Fruit fly (Drosophila melanogaster): ENCODE results near the gene RpS27A.

RpS27A gene

dm6 chr2L:10375464-10376236 is 32.5 kb upstream of the RpS27A start, which contains the start of the genes CG33303 and dpr19 (continued):
- TF ChIP-seq CG14710 (tag; optimal IDR thresholded peaks at IDR 0.05) (peak; percentile 90), CG13123 (GFP tag; optimal IDR thresholded peaks at IDR 0.05) (peak; percentile 50), cwo (GFP tag; optimal IDR thresholded peaks at IDR 0.05) (peak; percentile 62), CG4328 (GFP tag; optimal IDR thresholded peaks at IDR 0.05) (peak; percentile 74), CG17359 (tag; optimal IDR thresholded peaks at IDR 0.05) (peak; percentile 84), Deaf1 (tag; optimal IDR thresholded peaks at IDR 0.05) (no peak), ATbp (GFP tag; optimal IDR thresholded peaks at IDR 0.05) (peak; percentile 71), nerfin-2 (GFP tag; IDR thresholded peaks at IDR 0.05; ENCODE audit: partially characterized antibody) (no peak), CG34376 (GFP tag; optimal IDR thresholded peaks at IDR 0.05) (no peak), B-H2 (GFP tag; optimal IDR thresholded peaks at IDR 0.05) (peak; percentile 68), Lim3 (GFP tag; IDR thresholded peaks at IDR 0.05) (no peak), Myb (GFP tag; optimal IDR thresholded peaks at IDR 0.05) (no peak), CG12299 (tag; optimal IDR thresholded peaks at IDR 0.05) (peak; percentile 81), NC2α (GFP tag; optimal IDR thresholded peaks at IDR 0.05) (no peak), Hsf (GFP tag; optimal IDR thresholded peaks at IDR 0.05) (no peak), nau (GFP tag; optimal IDR thresholded peaks at IDR 0.05) (no peak), Adf1 (GFP tag; IDR thresholded peaks at IDR 0.05) (no peak), Doc2 (GFP tag; IDR thresholded peaks at IDR 0.05) (no peak), CG3995 (GFP tag; optimal IDR thresholded peaks at IDR 0.05) (peak; percentile 48), CG15696 (tag; optimal IDR thresholded peaks at IDR 0.05) (peak; percentile 79), CG1024 (GFP tag; IDR thresholded peaks at IDR 0.05) (0 out of 2 replicates have a peak, but pooled peaks have one; percentile 35), CG3407 (GFP tag; optimal IDR thresholded peaks at IDR 0.05) (peak; percentile 63), grn (GFP tag; optimal IDR thresholded peaks at IDR 0.05) (no peak), pros (GFP tag; optimal IDR thresholded peaks at IDR 0.05) (peak; percentile 26), gem (tag; optimal IDR thresholded peaks at IDR 0.05) (peak; percentile 92), Ets97D (GFP tag; optimal IDR thresholded peaks at IDR 0.05) (no peak), CG16815 (GFP tag; optimal IDR thresholded peaks at IDR 0.05) (no peak), crp (GFP tag; optimal IDR thresholded peaks at IDR 0.05) (peak in 1 of 2 experiments; percentile 79), jigr1 (GFP tag; IDR thresholded peaks at IDR 0.05) (no peak), jing (GFP tag; optimal IDR thresholded peaks at IDR 0.05) (no peak), CG10959 (GFP tag; IDR thresholded peaks at IDR 0.05) (no peak), CG10321 (GFP tag; IDR thresholded peaks at IDR 0.05) (peak; percentile 49; the same call in 1 of the 2 replicates), bsh (GFP tag; optimal IDR thresholded peaks at IDR 0.05) (peak in 1 of 2 experiments; percentile 83), Asciz (GFP tag; optimal IDR thresholded peaks at IDR 0.05) (peak; percentile 9), peb (GFP tag; IDR thresholded peaks at IDR 0.05) (no peak), CG14014 (GFP tag; IDR thresholded peaks at IDR 0.05) (peak; percentile 34; the same call in 1 of the 2 replicates), sens-2 (GFP tag; IDR thresholded peaks at IDR 0.05) (no peak), CG17612 (GFP tag; IDR thresholded peaks at IDR 0.05) (no peak), Sry-β (GFP tag; optimal IDR thresholded peaks at IDR 0.05) (no peak), Jarid2 (GFP tag; optimal IDR thresholded peaks at IDR 0.05) (no peak), NFAT (GFP tag; IDR thresholded peaks at IDR 0.05) (no peak), CG18011 (GFP tag; optimal IDR thresholded peaks at IDR 0.05) (no peak), CG9437 (GFP tag; optimal IDR thresholded peaks at IDR 0.05) (peak; percentile 75), CG1233 (GFP tag; optimal IDR thresholded peaks at IDR 0.05) (peak; percentile 67), C15 (GFP tag; IDR thresholded peaks at IDR 0.05) (no peak), kay (GFP tag; optimal IDR thresholded peaks at IDR 0.05) (peak; percentile 4), zen (tag; optimal IDR thresholded peaks at IDR 0.05) (peak; percentile 64), sc (optimal IDR thresholded peaks at IDR 0.05) (no peak), sc (GFP tag; optimal IDR thresholded peaks at IDR 0.05) (peak; percentile 33)
